Fruit fly (Drosophila melanogaster) whole organism, prepupa: ENCODE data around the gene PolH.

Source experiments
- CG15336 ChIP-seq: fragments of 200-800 bp; sonication (Bioruptor generic); IDR thresholded peaks from 2 replicates; pipeline ENCODE4 v1.3.6; 2022; ENCODE audit warnings: missing biosample characterization, missing genetic modification characterization
- CG16779 ChIP-seq: fragments of 200-800 bp; sonication (Bioruptor generic); optimal IDR thresholded peaks from 3 replicates; lab custom pipeline; 2017; ENCODE audit warnings: missing biosample characterization, mild to moderate bottlenecking, missing genetic modification characterization
- CG3919 ChIP-seq: fragments of 200-800 bp; sonication (Bioruptor generic); optimal IDR thresholded peaks from 3 replicates; lab custom pipeline; 2016; ENCODE audit warnings: missing biosample characterization, missing genetic modification characterization
- CG4318 ChIP-seq: fragments of 200-800 bp; sonication (Bioruptor generic); optimal IDR thresholded peaks from 3 replicates; lab custom pipeline; 2017; ENCODE audit warnings: missing biosample characterization, mild to moderate bottlenecking, missing genetic modification characterization
- CG6792 ChIP-seq: fragments of 200-800 bp; sonication (Bioruptor generic); optimal IDR thresholded peaks from 3 replicates; lab custom pipeline; 2016; ENCODE audit warnings: missing biosample characterization, missing genetic modification characterization
- CG6808 ChIP-seq: fragments of 200-800 bp; sonication (Bioruptor generic); optimal IDR thresholded peaks from 3 replicates; lab custom pipeline; 2017; ENCODE audit warnings: missing biosample characterization, missing genetic modification characterization, mild to moderate bottlenecking, moderate library complexity, missing genetic modification reagents
- CG6854 ChIP-seq: fragments of 200-800 bp; sonication (Bioruptor generic); optimal IDR thresholded peaks from 2 replicates; lab custom pipeline; 2017; ENCODE audit warnings: missing biosample characterization, mild to moderate bottlenecking, missing genetic modification characterization
- CG9139 ChIP-seq: fragments of 200-800 bp; sonication (Bioruptor generic); optimal IDR thresholded peaks from 3 replicates; lab custom pipeline; 2017; ENCODE audit warnings: missing biosample characterization, mild to moderate bottlenecking, missing genetic modification characterization
- Hr38 ChIP-seq: sonication (Bioruptor generic); optimal IDR thresholded peaks from 2 replicates; lab custom pipeline; 2016; ENCODE audit warnings: missing biosample characterization, missing genetic modification characterization
- Hr4 ChIP-seq: fragments of 200-800 bp; sonication (Bioruptor generic); optimal IDR thresholded peaks from 3 replicates; lab custom pipeline; 2016; ENCODE audit warnings: missing biosample characterization, missing genetic modification characterization
- Lpt ChIP-seq: fragments of 200-800 bp; sonication (Bioruptor generic); optimal IDR thresholded peaks from 3 replicates; lab custom pipeline; 2016; ENCODE audit warnings: missing biosample characterization, missing genetic modification characterization
- acj6 ChIP-seq: fragments of 200-800 bp; sonication (Bioruptor generic); optimal IDR thresholded peaks from 3 replicates; lab custom pipeline; 2016; ENCODE audit warnings: missing biosample characterization, missing genetic modification characterization
- fd59A ChIP-seq: fragments of 200-800 bp; sonication (Bioruptor generic); optimal IDR thresholded peaks from 2 replicates; lab custom pipeline; 2017; ENCODE audit warnings: missing biosample characterization, mild to moderate bottlenecking, missing genetic modification characterization, missing genetic modification reagents

dm6 chr3L:21971735-21972134 lies 30.1 kb upstream of the PolH start, which contains the start of gene P5CS:
- TF ChIP-seq acj6 (GFP tag; lab: Kevin White, UChicago) (no peak), Hr4 (GFP tag; lab: Kevin White, UChicago) (no peak), Hr38 (GFP tag; lab: Kevin White, UChicago) (no peak), CG3919 (no peak), CG16779 (tag; lab: Kevin White, UChicago) (no peak), CG4318 (no peak), CG6854 (GFP tag; lab: Kevin White, UChicago) (no peak), CG6792 (GFP tag; lab: Kevin White, UChicago) (no peak), Lpt (GFP tag; lab: Kevin White, UChicago) (no peak), fd59A (GFP tag; lab: Kevin White, UChicago) (no peak), CG9139 (GFP tag; lab: Kevin White, UChicago) (no peak), CG6808 (GFP tag; lab: Kevin White, UChicago) (no peak), CG15336 (GFP tag; lab: Robert Waterston, UW) (no peak)
